Fruit fly (Drosophila melanogaster) whole organism, embryonic: ENCODE results near the gene CG32195.

Experiments
- Atf-2 ChIP-seq: fragments of 200-800 bp; sonication (Bioruptor generic); optimal IDR thresholded peaks from 2 replicates; lab custom pipeline; 2016; ENCODE audit warnings: missing biosample characterization, missing genetic modification characterization
- BEAF-32 ChIP-seq: fragments of 200-800 bp; sonication (Bioruptor generic); optimal IDR thresholded peaks from 3 replicates; lab custom pipeline; 2017; ENCODE audit warnings: missing biosample characterization, missing genetic modification characterization, mild to moderate bottlenecking, moderate library complexity, missing genetic modification reagents
- Blimp-1 ChIP-seq: fragments of 200-800 bp; sonication (Bioruptor generic); optimal IDR thresholded peaks from 3 replicates; lab custom pipeline; 2018; ENCODE audit warnings: missing biosample characterization, missing genetic modification characterization, mild to moderate bottlenecking, moderate library complexity, missing genetic modification reagents
- CG10654 ChIP-seq: fragments of 200-800 bp; sonication (Bioruptor generic); optimal IDR thresholded peaks from 2 replicates; lab custom pipeline; 2016; ENCODE audit warnings: missing biosample characterization, missing genetic modification characterization
- CG11456 ChIP-seq: fragments of 200-800 bp; sonication (Bioruptor generic); IDR thresholded peaks from 3 replicates; pipeline ENCODE4 v1.3.6; 2022; ENCODE audit warnings: missing biosample characterization, missing genetic modification characterization
- CG11504 ChIP-seq: fragments of 200-800 bp; sonication (Bioruptor generic); optimal IDR thresholded peaks from 3 replicates; lab custom pipeline; 2019; ENCODE audit warnings: missing biosample characterization, mild to moderate bottlenecking, missing genetic modification characterization, moderate library complexity
- CG12219 ChIP-seq: fragments of 200-800 bp; sonication (Bioruptor generic); optimal IDR thresholded peaks from 3 replicates; lab custom pipeline; 2018; ENCODE audit warnings: missing biosample characterization, mild to moderate bottlenecking, missing genetic modification characterization
- CG14667 ChIP-seq: fragments of 200-800 bp; sonication (Bioruptor generic); IDR thresholded peaks from 2 replicates; pipeline ENCODE4 v1.3.6; 2022; ENCODE audit warnings: missing biosample characterization, missing genetic modification characterization
- CG14860 ChIP-seq: fragments of 200-800 bp; sonication (Bioruptor generic); IDR thresholded peaks from 3 replicates; pipeline ENCODE4 v1.3.6; 2022; ENCODE audit warnings: missing biosample characterization, missing genetic modification characterization; ENCODE audit not compliant: partially characterized antibody
- CG15269 ChIP-seq: fragments of 200-800 bp; sonication (Bioruptor generic); optimal IDR thresholded peaks from 2 replicates; lab custom pipeline; 2018; ENCODE audit warnings: missing biosample characterization, mild to moderate bottlenecking, missing genetic modification characterization, moderate library complexity
- CG15696 ChIP-seq: fragments of 200-800 bp; sonication (Bioruptor generic); optimal IDR thresholded peaks from 2 replicates; lab custom pipeline; 2019; ENCODE audit warnings: missing biosample characterization, mild to moderate bottlenecking, missing genetic modification characterization, moderate library complexity
- CG2129 ChIP-seq: fragments of 200-800 bp; sonication (Bioruptor generic); IDR thresholded peaks from 2 replicates; pipeline ENCODE4 v1.3.6; 2022; ENCODE audit warnings: missing biosample characterization, missing genetic modification characterization; ENCODE audit not compliant: partially characterized antibody
- CG30020 ChIP-seq: fragments of 200-800 bp; optimal IDR thresholded peaks from 2 replicates; lab custom pipeline; 2019; ENCODE audit warnings: missing biosample characterization, mild to moderate bottlenecking, missing genetic modification characterization, moderate library complexity
- CG33557 ChIP-seq: fragments of 200-800 bp; sonication (Bioruptor generic); optimal IDR thresholded peaks from 2 replicates; lab custom pipeline; 2019; ENCODE audit warnings: missing biosample characterization, mild to moderate bottlenecking, missing genetic modification characterization, moderate library complexity
- CG3407 ChIP-seq: fragments of 200-800 bp; sonication (Bioruptor generic); optimal IDR thresholded peaks from 2 replicates; lab custom pipeline; 2018; ENCODE audit warnings: missing biosample characterization, mild to moderate bottlenecking, missing genetic modification characterization
- CG4404 ChIP-seq: fragments of 200-800 bp; sonication (Bioruptor generic); IDR thresholded peaks from 2 replicates; pipeline ENCODE4 v1.3.6; 2022; ENCODE audit warnings: missing biosample characterization, missing genetic modification characterization
- CG4707 ChIP-seq: fragments of 200-800 bp; sonication (Bioruptor generic); optimal IDR thresholded peaks from 2 replicates; lab custom pipeline; 2018; ENCODE audit warnings: missing biosample characterization, mild to moderate bottlenecking, missing genetic modification characterization, moderate library complexity
- CG4854 ChIP-seq: fragments of 200-800 bp; sonication (Bioruptor generic); optimal IDR thresholded peaks from 2 replicates; lab custom pipeline; 2016; ENCODE audit warnings: missing biosample characterization, missing genetic modification characterization, inconsistent platforms
- CG5953 ChIP-seq: fragments of 200-800 bp; sonication (Bioruptor generic); IDR thresholded peaks from 2 replicates; pipeline ENCODE4 v1.3.6; 2022; ENCODE audit warnings: missing biosample characterization, missing genetic modification characterization
- CG6175 ChIP-seq: fragments of 200-800 bp; sonication (Bioruptor generic); IDR thresholded peaks from 3 replicates; pipeline ENCODE4 v1.3.6; 2022; ENCODE audit warnings: missing biosample characterization, missing genetic modification characterization
- CTCF ChIP-seq: fragments of 200-800 bp; sonication (Bioruptor generic); optimal IDR thresholded peaks from 2 replicates; lab custom pipeline; 2017; ENCODE audit warnings: missing biosample characterization, mild to moderate bottlenecking, missing genetic modification characterization, moderate library complexity
- Dad ChIP-seq: fragments of 200-800 bp; sonication (Bioruptor generic); optimal IDR thresholded peaks from 3 replicates; lab custom pipeline; 2016; ENCODE audit warnings: missing biosample characterization, missing genetic modification characterization
- Drgx ChIP-seq: fragments of 200-800 bp; sonication (Bioruptor generic); IDR thresholded peaks from 2 replicates; pipeline ENCODE4 v1.3.6; 2022; ENCODE audit warnings: missing biosample characterization, missing genetic modification characterization
- Elba2 ChIP-seq: fragments of 200-800 bp; sonication (Bioruptor generic); optimal IDR thresholded peaks from 3 replicates; lab custom pipeline; 2016; ENCODE audit warnings: missing biosample characterization, missing genetic modification characterization
- Ets97D ChIP-seq: fragments of 200-800 bp; sonication (Bioruptor generic); optimal IDR thresholded peaks from 3 replicates; lab custom pipeline; 2016; ENCODE audit warnings: missing biosample characterization, missing genetic modification characterization
- Hr51 ChIP-seq, 2 experiments: fragments of 200-800 bp; sonication (Bioruptor generic); optimal IDR thresholded peaks; 2 replicates in 1 of 2; 3 replicates in 1 of 2; lab custom pipeline; 2016 to 2018; ENCODE audit warnings: missing biosample characterization in 2 of 2, missing genetic modification characterization in 2 of 2, mild to moderate bottlenecking in 1 of 2, moderate library complexity in 1 of 2
- MBD-R2 ChIP-seq: fragments of 200-800 bp; sonication (Bioruptor generic); IDR thresholded peaks from 2 replicates; pipeline ENCODE4 v1.3.6; 2022; ENCODE audit warnings: missing biosample characterization, missing genetic modification characterization
- Myb ChIP-seq: fragments of 200-800 bp; sonication (Bioruptor generic); optimal IDR thresholded peaks from 2 replicates; lab custom pipeline; 2016; ENCODE audit warnings: missing biosample characterization, missing genetic modification characterization
- Nf-YC ChIP-seq: fragments of 200-800 bp; optimal IDR thresholded peaks from 3 replicates; lab custom pipeline; 2019; ENCODE audit warnings: missing biosample characterization, mild to moderate bottlenecking, missing genetic modification characterization, moderate library complexity
- Sin3A ChIP-seq: fragments of >200 bp; optimal IDR thresholded peaks from 2 replicates; lab custom pipeline; 2018
- TFAM ChIP-seq: fragments of 200-800 bp; sonication (Bioruptor generic); optimal IDR thresholded peaks from 2 replicates; lab custom pipeline; 2017; ENCODE audit warnings: missing biosample characterization, missing genetic modification characterization, inconsistent platforms
- YL-1 ChIP-seq: fragments of 200-800 bp; sonication (Bioruptor generic); optimal IDR thresholded peaks from 3 replicates; lab custom pipeline; 2017; ENCODE audit warnings: missing biosample characterization, mild to moderate bottlenecking, missing genetic modification characterization
- ac ChIP-seq: fragments of 200-800 bp; sonication (Bioruptor generic); optimal IDR thresholded peaks from 3 replicates; lab custom pipeline; 2017; ENCODE audit warnings: missing biosample characterization, mild to moderate bottlenecking, missing genetic modification characterization
- bowl ChIP-seq: fragments of 200-800 bp; sonication (Bioruptor generic); IDR thresholded peaks from 2 replicates; pipeline ENCODE4 v1.3.6; 2022; ENCODE audit warnings: missing biosample characterization, missing genetic modification characterization
- cwo ChIP-seq: fragments of 200-800 bp; sonication (Bioruptor generic); optimal IDR thresholded peaks from 3 replicates; lab custom pipeline; 2017; ENCODE audit warnings: missing biosample characterization, missing genetic modification characterization, mild to moderate bottlenecking, moderate library complexity, missing genetic modification reagents
- disco-r ChIP-seq: fragments of 200-800 bp; sonication (Bioruptor generic); optimal IDR thresholded peaks from 2 replicates; lab custom pipeline; 2016; ENCODE audit warnings: missing biosample characterization, missing genetic modification characterization
- ewg ChIP-seq: fragments of 200-800 bp; sonication (Bioruptor generic); optimal IDR thresholded peaks from 3 replicates; lab custom pipeline; 2017; ENCODE audit warnings: mild to moderate bottlenecking, missing biosample characterization, missing genetic modification reagents, missing genetic modification characterization
- exex ChIP-seq: fragments of 200-800 bp; sonication (Bioruptor generic); optimal IDR thresholded peaks from 4 replicates; lab custom pipeline; 2018; ENCODE audit warnings: missing biosample characterization, mild to moderate bottlenecking, missing genetic modification characterization, moderate library complexity
- grau ChIP-seq: fragments of 200-800 bp; optimal IDR thresholded peaks from 3 replicates; lab custom pipeline; 2019; ENCODE audit warnings: missing biosample characterization, mild to moderate bottlenecking, missing genetic modification characterization, moderate library complexity
- lola ChIP-seq, 3 experiments: fragments of >200 bp in 2 of 3; fragments of 200-800 bp in 1 of 3; sonication (Bioruptor generic) in 1 of 3; optimal IDR thresholded peaks; 2 replicates each; lab custom pipeline; 2017 to 2019; ENCODE audit warnings: missing biosample characterization in 3 of 3, missing genetic modification characterization in 3 of 3, mild to moderate bottlenecking in 1 of 3, moderate library complexity in 1 of 3
- rib ChIP-seq: fragments of 200-800 bp; sonication (Bioruptor generic); IDR thresholded peaks from 2 replicates; pipeline ENCODE4 v1.3.6; 2022; ENCODE audit warnings: missing biosample characterization, missing genetic modification characterization
- so ChIP-seq: fragments of 200-800 bp; sonication (Bioruptor generic); IDR thresholded peaks from 3 replicates; pipeline ENCODE4 v1.3.6; 2022; ENCODE audit warnings: missing biosample characterization, missing genetic modification characterization
- sqz ChIP-seq: fragments of 200-800 bp; sonication (Bioruptor generic); optimal IDR thresholded peaks from 3 replicates; lab custom pipeline; 2018; ENCODE audit warnings: missing biosample characterization, mild to moderate bottlenecking, missing genetic modification characterization
- sr ChIP-seq: fragments of 200-800 bp; sonication (Bioruptor generic); IDR thresholded peaks from 3 replicates; pipeline ENCODE4 v1.3.6; 2022; ENCODE audit warnings: missing biosample characterization, missing genetic modification characterization
- tap ChIP-seq: fragments of 200-800 bp; optimal IDR thresholded peaks from 3 replicates; lab custom pipeline; 2019; ENCODE audit warnings: missing biosample characterization, mild to moderate bottlenecking, missing genetic modification characterization, moderate library complexity
- ttk ChIP-seq: fragments of 200-800 bp; sonication (Bioruptor generic); IDR thresholded peaks from 2 replicates; pipeline ENCODE4 v2.1.2; 2022; ENCODE audit warnings: missing biosample characterization, missing genetic modification characterization
- unc-4 ChIP-seq: fragments of 200-800 bp; sonication (Bioruptor generic); IDR thresholded peaks from 2 replicates; pipeline ENCODE4 v1.3.6; 2022; ENCODE audit warnings: missing biosample characterization, missing genetic modification characterization; ENCODE audit not compliant: partially characterized antibody
- zf30C ChIP-seq: fragments of 200-800 bp; sonication (Bioruptor generic); optimal IDR thresholded peaks from 3 replicates; lab custom pipeline; 2018; ENCODE audit warnings: missing biosample characterization, mild to moderate bottlenecking, missing genetic modification characterization

The CG32195 gene

DNA sequence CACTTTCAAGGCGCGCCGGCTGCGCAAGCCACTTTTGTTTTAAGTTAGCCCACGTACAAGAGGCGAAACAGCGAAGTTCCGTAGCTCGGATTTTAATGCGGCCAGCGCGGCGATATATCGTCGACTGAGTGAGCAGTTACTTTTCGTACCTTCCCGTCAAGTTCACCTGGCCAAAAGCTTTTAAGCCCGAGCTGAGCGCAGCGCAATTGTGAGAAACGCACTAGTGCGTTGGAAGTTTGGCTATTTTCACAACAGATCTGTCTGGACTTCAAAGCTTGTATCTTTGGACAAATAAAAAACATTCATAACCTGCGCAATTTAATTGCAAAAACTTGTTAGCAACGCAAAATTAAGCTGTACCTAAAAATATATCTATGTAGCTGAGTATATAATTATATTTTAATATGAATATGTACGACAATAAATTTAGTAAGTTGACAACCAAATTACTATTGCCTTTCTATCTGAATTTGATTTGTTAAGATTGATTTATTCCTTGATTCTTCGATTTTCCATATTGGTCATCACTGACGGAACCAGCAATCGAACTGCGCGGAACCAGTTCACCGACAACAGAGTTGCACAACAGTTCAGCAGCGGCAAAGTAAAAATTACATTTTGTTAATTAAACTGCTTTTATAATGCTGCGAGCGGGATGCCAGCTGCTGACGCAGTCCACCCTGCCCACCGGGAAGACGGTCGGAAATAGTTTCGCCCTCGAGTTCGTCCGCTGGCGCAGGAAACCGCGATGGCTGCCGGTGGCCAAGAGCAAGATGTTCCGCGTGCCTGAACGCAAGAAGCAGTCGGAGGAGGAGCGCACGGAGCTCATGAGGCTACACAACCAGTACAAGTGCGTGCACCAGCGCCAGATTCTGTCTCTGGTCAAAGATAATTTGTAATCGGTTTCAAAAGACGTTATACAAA lies 6.5 kb upstream of the CG32195 start, which contains the start of the genes CG13698 and mRpS26 (continued):
- TF ChIP-seq sqz (GFP tag; lab: Kevin White, UChicago), result no peak
- no peak for TF ChIP-seq CG6175 (GFP tag; lab: Robert Waterston, UW)
- TF ChIP-seq CG11456, result no peak
- TF ChIP-seq bowl (GFP tag; lab: Robert Waterston, UW), result 0 out of 2 replicates have a peak, but pooled peaks have one; percentile 24
- peak; percentile 50 for TF ChIP-seq CG3407 (GFP tag; lab: Kevin White, UChicago)
- TF ChIP-seq disco-r, result no peak
- peak; percentile 46 for TF ChIP-seq CG30020 (tag; lab: Kevin White, UChicago)
- no peak for TF ChIP-seq Atf-2 (GFP tag; lab: Kevin White, UChicago)
- peak; percentile 72 for TF ChIP-seq CG15269
- TF ChIP-seq exex (tag; lab: Kevin White, UChicago), result peak; percentile 27
- TF ChIP-seq CG4707 (GFP tag; lab: Kevin White, UChicago), result no peak
- TF ChIP-seq sr (GFP tag; lab: Robert Waterston, UW), result peak; percentile 70; the same call in 1 of the 3 replicates
- peak; percentile 61 for TF ChIP-seq tap (tag; lab: Kevin White, UChicago)
- TF ChIP-seq CG11504 (tag; lab: Kevin White, UChicago), result peak; percentile 77
- peak; percentile 53 for TF ChIP-seq cwo (GFP tag; lab: Kevin White, UChicago)
- TF ChIP-seq Sin3A (lab: Kevin White, UChicago), result peak; percentile 54
- peak; percentile 24 for TF ChIP-seq Ets97D
- no peak for TF ChIP-seq CTCF
- peak; percentile 55 for TF ChIP-seq CG10654 (GFP tag; lab: Kevin White, UChicago)
- TF ChIP-seq Myb (GFP tag; lab: Kevin White, UChicago), result peak; percentile 67
- peak; percentile 66 for TF ChIP-seq MBD-R2 (GFP tag; lab: Robert Waterston, UW)
- no peak for TF ChIP-seq rib (GFP tag; lab: Robert Waterston, UW)
- TF ChIP-seq CG15696 (tag; lab: Kevin White, UChicago), result peak; percentile 41
- TF ChIP-seq YL-1 (GFP tag; lab: Kevin White, UChicago), result peak; percentile 70
- no peak for TF ChIP-seq TFAM
- peak in 1 of 3 experiments; percentile 75 for TF ChIP-seq lola (GFP tag; optimal IDR thresholded peaks at IDR 0.05; lab: Kevin White, UChicago)
- TF ChIP-seq CG33557, result peak; percentile 46
- TF ChIP-seq CG14860 (GFP tag; lab: Robert Waterston, UW), result no peak
- peak; percentile 29 to 73 for TF ChIP-seq Hr51 (GFP tag; optimal IDR thresholded peaks at IDR 0.05; lab: Kevin White, UChicago)
- peak; percentile 36 for TF ChIP-seq CG12219 (GFP tag; lab: Kevin White, UChicago)
- peak; percentile 76 for TF ChIP-seq grau (tag; lab: Kevin White, UChicago)
- TF ChIP-seq CG2129 (GFP tag; lab: Robert Waterston, UW), result no peak
- TF ChIP-seq ac (GFP tag; lab: Kevin White, UChicago), result no peak
- no peak for TF ChIP-seq unc-4 (GFP tag; lab: Robert Waterston, UW)
- peak; percentile 26; the same call in 1 of the 2 replicates for TF ChIP-seq CG5953 (GFP tag; lab: Robert Waterston, UW)
- TF ChIP-seq Elba2, result no peak
- TF ChIP-seq CG14667 (GFP tag; lab: Robert Waterston, UW), result no peak
- no peak for TF ChIP-seq so (GFP tag; lab: Robert Waterston, UW)
- TF ChIP-seq CG4404 (GFP tag; lab: Robert Waterston, UW), result peak; percentile 39; the same call in 1 of the 2 replicates
- peak; percentile 34; the same call in 1 of the 2 replicates for TF ChIP-seq Drgx
- peak; percentile 58 for TF ChIP-seq Blimp-1 (GFP tag; lab: Kevin White, UChicago)
- TF ChIP-seq zf30C (GFP tag; lab: Kevin White, UChicago), result no peak
- TF ChIP-seq Dad (GFP tag; lab: Kevin White, UChicago), result no peak
- TF ChIP-seq CG4854 (GFP tag; lab: Kevin White, UChicago), result no peak
- peak; percentile 78 for TF ChIP-seq Nf-YC
- TF ChIP-seq ttk (GFP tag; lab: Robert Waterston, UW), result peak; percentile 32; the same call in 1 of the 2 replicates
- peak; percentile 57 for TF ChIP-seq BEAF-32 (GFP tag; lab: Kevin White, UChicago)
- TF ChIP-seq ewg, result peak; percentile 63
